Worm (Caenorhabditis elegans): ENCODE measurements around the gene H06A10.1.

Gene H06A10.1

ce11 chrX:13528630-13529138, 21.4 kb downstream of the H06A10.1 start, which contains the start of gene F18H3.4:
F18H3.4 (plus strand) TSS chrX:13529088.
- TF ChIP-seq lsy-27 (tag; optimal IDR thresholded peaks at IDR 0.05; ENCODE audit: borderline replicate concordance, insufficient read depth) (no peak), chd-7 (tag; optimal IDR thresholded peaks at IDR 0.05) (peak; percentile 12), tbp1 (GFP tag; optimal IDR thresholded peaks at IDR 0.05) (peak; percentile 46), sptf-2 (GFP tag; optimal IDR thresholded peaks at IDR 0.05) (no peak), F57A8.1 (GFP tag; optimal IDR thresholded peaks at IDR 0.05) (no peak), let-607 (tag; optimal IDR thresholded peaks at IDR 0.05) (peak in 1 of 2 experiments; percentile 65), D2030.7 (GFP tag; IDR thresholded peaks at IDR 0.05) (no peak), nhr-27 (tag; optimal IDR thresholded peaks at IDR 0.05) (no peak), hmg-1.2 (GFP tag; IDR thresholded peaks at IDR 0.05) (no peak), Y67H2A.10 (GFP tag; conservative IDR thresholded peaks at IDR 0.05) (no peak), cebp-2 (GFP tag; IDR thresholded peaks at IDR 0.05) (no peak), ceh-79 (tag; optimal IDR thresholded peaks at IDR 0.05) (no peak), F10E7.11 (tag; optimal IDR thresholded peaks at IDR 0.05) (no peak), aptf-3 (GFP tag; IDR thresholded peaks at IDR 0.05) (no peak), akir-1 (GFP tag; optimal IDR thresholded peaks at IDR 0.05) (no peak), ceh-91 (GFP tag; IDR thresholded peaks at IDR 0.05) (no peak), Y56A3A.18 (GFP tag; IDR thresholded peaks at IDR 0.05) (no peak), bed-1 (GFP tag; IDR thresholded peaks at IDR 0.05) (no peak), dpl-1 (GFP tag; optimal IDR thresholded peaks at IDR 0.05) (no peak), hmg-20 (GFP tag; IDR thresholded peaks at IDR 0.05) (no peak), ztf-25 (GFP tag; IDR thresholded peaks at IDR 0.05) (no peak), F55B11.4 (tag; optimal IDR thresholded peaks at IDR 0.05; ENCODE audit: borderline replicate concordance, insufficient read depth) (no peak), tlf-1 (GFP tag; optimal IDR thresholded peaks at IDR 0.05) (peak; percentile 30), hlh-26 (GFP tag; conservative IDR thresholded peaks at IDR 0.05) (no peak), egrh-3 (GFP tag; IDR thresholded peaks at IDR 0.05) (no peak), sdz-38 (tag; optimal IDR thresholded peaks at IDR 0.05) (no peak), ets-4 (GFP tag; optimal IDR thresholded peaks at IDR 0.05) (peak; percentile 4), zim-3 (tag; optimal IDR thresholded peaks at IDR 0.05) (no peak), egl-44 (GFP tag; IDR thresholded peaks at IDR 0.05) (0 out of 2 replicates have a peak, but pooled peaks have one; percentile 67), nhr-120 (GFP tag; IDR thresholded peaks at IDR 0.05) (no peak), lsl-1 (GFP tag; optimal IDR thresholded peaks at IDR 0.05) (no peak), somi-1 (GFP tag; optimal IDR thresholded peaks at IDR 0.05) (no peak), ztf-26 (tag; optimal IDR thresholded peaks at IDR 0.05) (no peak), F39B2.1 (GFP tag; IDR thresholded peaks at IDR 0.05) (no peak), ztf-6 (GFP tag; IDR thresholded peaks at IDR 0.05) (no peak), unc-62 (GFP tag; optimal IDR thresholded peaks at IDR 0.05) (no peak), T26A5.8 (tag; optimal IDR thresholded peaks at IDR 0.05) (no peak), atf-7 (tag; optimal IDR thresholded peaks at IDR 0.05) (peak; percentile 72), xnd-1 (tag; optimal IDR thresholded peaks at IDR 0.05) (no peak), K11D2.4 (GFP tag; IDR thresholded peaks at IDR 0.05) (0 out of 2 replicates have a peak, but pooled peaks have one; percentile 41), ceh-40 (GFP tag; IDR thresholded peaks at IDR 0.05) (no peak), F33H1.4 (GFP tag; IDR thresholded peaks at IDR 0.05) (no peak), hrde-1 (tag; optimal IDR thresholded peaks at IDR 0.05; ENCODE audit: borderline replicate concordance) (no peak), madf-3 (GFP tag; IDR thresholded peaks at IDR 0.05) (no peak), attf-6 (GFP tag; IDR thresholded peaks at IDR 0.05) (no peak), lin-40 (tag; optimal IDR thresholded peaks at IDR 0.05) (peak; percentile 47), snpc-4 (GFP tag; optimal IDR thresholded peaks at IDR 0.05) (no peak), snpc-4 (tag; optimal IDR thresholded peaks at IDR 0.05) (peak in 1 of 4 experiments; percentile 14), nhr-90 (tag; optimal IDR thresholded peaks at IDR 0.05) (peak; percentile 19)
